Worm (Caenorhabditis elegans): ENCODE results near the gene srt-42.

srt-42 gene

DNA sequence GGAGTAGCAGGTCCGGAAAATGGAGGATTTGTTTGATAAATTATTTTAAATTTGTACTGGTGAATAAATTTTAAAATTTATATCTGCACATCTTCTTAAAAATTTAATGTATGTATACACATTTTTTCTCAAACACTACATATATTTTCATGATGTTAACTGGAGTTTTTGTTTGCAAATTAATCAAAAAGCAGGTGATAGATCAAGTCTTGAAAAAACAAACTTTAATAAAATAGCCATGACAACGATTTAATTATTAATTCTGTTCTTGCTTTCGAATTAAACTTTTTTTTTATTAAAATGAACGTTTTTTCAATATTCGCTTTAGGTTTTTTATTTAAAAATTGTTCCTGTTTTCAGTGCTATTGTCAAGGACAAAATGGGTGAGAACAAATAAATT is 13.0 kb upstream of the srt-42 start, which contains the start of gene F36H9.1:
Gene F36H9.1 (plus strand): TSS at position 301 of the 400 bp plus-strand sequence.
- no peak for TF ChIP-seq ztf-11 (tag; optimal IDR thresholded peaks at IDR 0.05)
- TF ChIP-seq snpc-4 (tag; optimal IDR thresholded peaks at IDR 0.05): no peak

DNA sequence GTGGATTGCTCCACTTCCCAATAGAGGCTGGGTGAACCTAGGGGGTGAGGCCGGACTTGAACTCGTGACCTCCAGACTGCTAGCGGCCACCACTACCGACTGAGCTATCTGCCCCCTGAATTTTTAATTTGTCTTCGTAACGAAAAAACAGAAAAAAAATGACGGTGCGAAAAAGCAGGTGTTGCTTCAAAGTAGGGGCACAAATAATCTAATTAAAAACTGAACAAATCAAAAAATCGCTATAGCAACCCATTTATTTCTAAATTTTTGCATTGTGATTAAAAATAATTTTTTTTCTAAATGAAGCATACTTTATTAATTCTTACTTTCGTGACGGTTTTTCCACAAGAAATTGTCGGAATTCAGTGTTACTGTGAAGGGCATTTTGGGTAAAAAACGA is 9.4 kb upstream of the srt-42 start, which contains the start of gene F36H9.10:
Gene F36H9.10 (plus strand): TSS at position 301 of the 400 bp plus-strand sequence.
- TF ChIP-seq nhr-2 (tag; optimal IDR thresholded peaks at IDR 0.05) (no peak), pha-4 (tag; optimal IDR thresholded peaks at IDR 0.05) (no peak), bed-3 (GFP tag; optimal IDR thresholded peaks at IDR 0.05) (no peak), unc-62 (GFP tag; optimal IDR thresholded peaks at IDR 0.05) (no peak), nhr-12 (tag; optimal IDR thresholded peaks at IDR 0.05) (no peak), nhr-28 (tag; optimal IDR thresholded peaks at IDR 0.05) (no peak), ceh-39 (tag; optimal IDR thresholded peaks at IDR 0.05) (no peak), unc-120 (tag; optimal IDR thresholded peaks at IDR 0.05; ENCODE audit: poor library complexity, severe bottlenecking) (no peak), ceh-83 (GFP tag; optimal IDR thresholded peaks at IDR 0.05) (no peak), ztf-11 (tag; optimal IDR thresholded peaks at IDR 0.05) (no peak), lin-32 (GFP tag; optimal IDR thresholded peaks at IDR 0.05) (no peak), nhr-76 (tag; optimal IDR thresholded peaks at IDR 0.05) (no peak), lsy-2 (tag; optimal IDR thresholded peaks at IDR 0.05) (no peak), sptf-1 (tag; optimal IDR thresholded peaks at IDR 0.05) (no peak), cnd-1 (tag; optimal IDR thresholded peaks at IDR 0.05) (no peak), mls-2 (tag; optimal IDR thresholded peaks at IDR 0.05) (no peak), nhr-237 (tag; optimal IDR thresholded peaks at IDR 0.05) (no peak), elt-1 (tag; optimal IDR thresholded peaks at IDR 0.05; ENCODE audit: borderline replicate concordance, insufficient read depth) (no peak)

DNA sequence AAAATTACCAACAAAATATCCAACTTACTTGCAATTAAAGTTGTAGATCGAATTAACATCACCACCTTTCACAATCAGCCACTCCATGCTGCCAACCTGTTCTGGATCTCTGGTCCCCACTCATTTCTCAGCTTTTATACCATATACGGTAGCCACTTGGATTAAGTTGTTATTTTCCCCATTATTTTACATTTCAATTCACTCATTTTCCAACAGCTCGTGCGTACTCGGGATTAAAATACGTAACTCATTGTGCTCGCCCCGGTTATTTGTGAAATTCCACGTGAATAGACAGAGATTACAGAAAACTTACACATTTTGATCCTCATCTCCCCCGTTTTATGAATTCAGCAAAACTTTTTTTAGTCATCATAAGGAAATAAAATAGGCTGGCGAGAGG is 4.2 kb upstream of the srt-42 start, which contains the start of gene srt-41:
Gene srt-41 (minus strand): TSS at position 101 of the 400 bp plus-strand sequence.
- no peak for TF ChIP-seq unc-62 (GFP tag; optimal IDR thresholded peaks at IDR 0.05)
- TF ChIP-seq pha-4 (tag; optimal IDR thresholded peaks at IDR 0.05): no peak
- no peak for TF ChIP-seq ceh-43 (GFP tag; optimal IDR thresholded peaks at IDR 0.05)
- no peak for TF ChIP-seq mab-5 (tag; optimal IDR thresholded peaks at IDR 0.05)

DNA sequence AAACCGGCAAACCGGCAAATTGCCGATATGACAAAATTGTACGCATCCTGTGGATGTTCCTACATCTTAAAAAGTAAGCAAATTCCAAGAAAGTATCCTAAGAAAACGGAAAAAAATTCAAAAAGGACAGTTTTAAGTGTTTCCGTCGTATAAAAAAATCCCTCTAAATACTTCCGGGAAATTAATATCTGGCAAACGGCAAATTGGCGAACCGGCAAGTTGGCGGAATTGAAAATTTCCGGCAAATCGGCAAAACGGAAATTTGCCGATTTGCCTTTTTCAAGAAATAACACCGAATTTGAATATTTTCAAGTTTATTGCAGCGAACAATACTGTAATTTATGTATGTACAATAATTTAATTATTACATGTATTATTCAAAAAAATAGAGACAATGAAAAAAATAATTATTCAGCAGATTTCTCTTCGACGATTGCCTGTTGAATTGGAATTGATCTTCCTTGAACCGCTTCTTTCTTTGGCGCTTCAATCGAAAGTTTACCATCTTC is 3.2 kb upstream of the srt-42 start:
- no peak for TF ChIP-seq nhr-76 (tag; optimal IDR thresholded peaks at IDR 0.05)
- TF ChIP-seq lsy-2 (tag; optimal IDR thresholded peaks at IDR 0.05): no peak
- no peak for TF ChIP-seq pha-4 (tag; optimal IDR thresholded peaks at IDR 0.05)
- no peak for TF ChIP-seq unc-62 (GFP tag; optimal IDR thresholded peaks at IDR 0.05)

DNA sequence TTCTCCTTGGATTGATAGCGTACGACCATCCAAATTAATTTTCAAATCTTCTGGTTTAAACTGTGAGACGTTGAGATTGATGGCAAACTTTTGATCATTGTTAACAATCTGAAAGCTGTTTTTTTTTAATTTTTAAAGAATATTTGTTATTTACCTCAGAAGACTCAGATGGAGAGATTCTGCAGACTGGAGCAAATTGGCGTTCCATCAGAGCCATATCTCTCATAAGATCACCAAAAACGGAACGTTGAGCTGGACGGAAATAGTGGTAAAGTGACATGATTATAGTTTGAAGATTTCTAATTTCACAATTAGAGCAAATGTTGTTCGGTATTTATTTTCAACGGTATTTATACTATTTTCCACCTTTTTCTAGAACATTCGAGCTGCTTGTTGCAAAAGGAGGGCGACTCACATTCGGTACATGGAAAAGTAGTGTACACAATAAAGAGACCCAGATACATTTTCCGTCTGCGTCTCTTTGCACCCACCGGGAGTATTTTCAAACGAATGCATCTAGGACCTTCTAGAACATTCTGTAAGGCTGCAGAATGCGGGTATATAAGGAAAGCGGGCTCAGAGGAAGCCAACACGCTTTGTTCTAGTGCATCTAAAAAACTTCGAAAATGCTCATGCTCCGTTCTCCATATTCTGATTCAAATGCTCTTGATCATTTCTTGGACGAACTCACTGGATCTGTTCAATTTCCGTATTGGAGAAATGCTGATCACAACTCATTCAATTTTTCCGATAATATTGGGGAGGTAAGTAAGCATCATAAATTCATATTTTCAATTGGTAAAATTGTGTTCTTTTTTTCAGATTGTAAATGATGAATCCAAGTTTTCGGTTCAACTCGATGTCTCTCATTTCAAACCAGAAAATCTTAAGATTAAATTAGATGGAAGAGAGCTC is 2.4 kb upstream of the srt-42 start, which contains the start of the genes hsp-16.2 and hsp-16.41:
Gene hsp-16.2 (minus strand): TSS at position 313 of the 915 bp plus-strand sequence.
Gene hsp-16.41 (plus strand): TSS at position 534 of the 915 bp plus-strand sequence.
- TF ChIP-seq mep-1 (tag; optimal IDR thresholded peaks at IDR 0.05) (peak; percentile 1), lin-13 (tag; optimal IDR thresholded peaks at IDR 0.05) (peak; percentile 84), ces-1 (GFP tag; optimal IDR thresholded peaks at IDR 0.05) (peak; percentile 30), unc-120 (tag; optimal IDR thresholded peaks at IDR 0.05; ENCODE audit: poor library complexity, severe bottlenecking) (peak; percentile 65), mls-2 (tag; optimal IDR thresholded peaks at IDR 0.05) (peak; percentile 46), pha-4 (tag; optimal IDR thresholded peaks at IDR 0.05) (peak; percentile 56), drap-1 (GFP tag; optimal IDR thresholded peaks at IDR 0.05) (peak; percentile 14), ham-2 (GFP tag; optimal IDR thresholded peaks at IDR 0.05) (peak; percentile 48), cnd-1 (tag; optimal IDR thresholded peaks at IDR 0.05) (no peak), elt-1 (tag; optimal IDR thresholded peaks at IDR 0.05; ENCODE audit: borderline replicate concordance, insufficient read depth) (no peak), nhr-2 (tag; optimal IDR thresholded peaks at IDR 0.05) (peak; percentile 43)

DNA sequence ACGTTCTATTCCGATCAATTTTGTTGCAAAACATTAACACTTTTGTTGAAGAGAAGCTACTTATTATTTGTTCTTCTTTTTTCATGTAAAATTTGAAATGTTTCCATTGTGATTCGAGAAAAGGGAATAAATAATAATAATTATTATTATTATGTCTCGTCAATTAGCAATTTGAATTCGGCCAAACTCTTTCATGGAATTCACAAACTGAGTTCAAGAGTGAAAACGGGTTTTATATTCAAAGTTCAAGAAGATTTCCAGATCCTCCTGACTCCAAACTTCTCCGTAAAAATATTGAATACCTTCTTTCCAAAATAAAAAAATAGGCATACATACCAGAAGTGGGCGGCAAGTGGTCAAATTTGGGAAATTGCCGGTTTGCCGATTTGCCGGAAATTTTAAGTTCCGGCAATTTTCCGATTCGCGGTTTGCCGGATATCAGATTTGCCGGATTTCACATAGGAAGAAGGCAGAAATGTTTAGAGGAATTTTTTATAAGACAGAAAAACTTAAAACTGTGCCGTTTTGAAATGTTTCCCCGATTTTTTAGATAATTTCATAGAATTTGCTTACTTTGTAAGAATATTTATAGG is 1.4 kb upstream of the srt-42 start:
- TF ChIP-seq mep-1 (tag; optimal IDR thresholded peaks at IDR 0.05) (no peak), sptf-1 (tag; optimal IDR thresholded peaks at IDR 0.05) (no peak), nhr-28 (tag; optimal IDR thresholded peaks at IDR 0.05) (no peak), ceh-43 (GFP tag; optimal IDR thresholded peaks at IDR 0.05) (no peak), hlh-1 (tag; optimal IDR thresholded peaks at IDR 0.05) (no peak), pha-4 (tag; optimal IDR thresholded peaks at IDR 0.05) (no peak), tbx-8 (GFP tag; optimal IDR thresholded peaks at IDR 0.05) (no peak), nhr-2 (tag; optimal IDR thresholded peaks at IDR 0.05) (no peak)

Measured in whole organism, mixed stage, embryonic.